Worm (Caenorhabditis elegans) whole organism, early embryonic: Measurements from ENCODE around the gene T16H12.3.

ENCODE experiments used
- F13C5.2 ChIP-seq: sonication (generic microtip); optimal IDR thresholded peaks from 2 replicates; lab custom pipeline; 2017; ENCODE audit warnings: mild to moderate bottlenecking, missing genetic modification characterization, inconsistent platforms, missing compliant biosample characterization
- aly-1 ChIP-seq: sonication (generic microtip); optimal IDR thresholded peaks from 2 replicates; lab custom pipeline; 2016; ENCODE audit warnings: missing genetic modification characterization, missing compliant biosample characterization
- ama-1 ChIP-seq: fragments of 150-350 bp; optimal IDR thresholded peaks from 2 replicates; lab custom pipeline; 2014
- ceh-13 ChIP-seq: fragments of 200-800 bp; sonication (Bioruptor generic); optimal IDR thresholded peaks from 2 replicates; lab custom pipeline; 2018; ENCODE audit warnings: mild to moderate bottlenecking, missing genetic modification characterization, missing compliant biosample characterization
- ets-7 ChIP-seq: sonication (generic microtip); optimal IDR thresholded peaks from 2 replicates; lab custom pipeline; 2016; ENCODE audit warnings: missing genotype, missing genetic modification characterization, missing compliant biosample characterization
- hmbx-1 ChIP-seq: sonication (generic microtip); optimal IDR thresholded peaks from 2 replicates; lab custom pipeline; 2016; ENCODE audit warnings: mild to moderate bottlenecking, missing genetic modification characterization, missing compliant biosample characterization
- hmg-4 ChIP-seq: fragments of 200-800 bp; sonication (Bioruptor generic); optimal IDR thresholded peaks from 2 replicates; lab custom pipeline; 2018; ENCODE audit warnings: mild to moderate bottlenecking, missing genetic modification characterization, missing compliant biosample characterization
- hnd-1 ChIP-seq: sonication (generic microtip); optimal IDR thresholded peaks from 2 replicates; lab custom pipeline; 2016; ENCODE audit warnings: missing genetic modification characterization, missing compliant biosample characterization
- pes-1 ChIP-seq: fragments of 200-800 bp; sonication (Bioruptor generic); IDR thresholded peaks from 2 replicates; pipeline ENCODE4 v1.3.6; 2022; ENCODE audit warnings: missing genetic modification reagents, missing genetic modification characterization, missing compliant biosample characterization
- tbx-11 ChIP-seq: fragments of 200-800 bp; sonication (Bioruptor generic); IDR thresholded peaks from 2 replicates; pipeline ENCODE4 v1.3.6; 2022; ENCODE audit warnings: missing genetic modification characterization, missing compliant biosample characterization
- tbx-37 ChIP-seq: fragments of 200-800 bp; sonication (Bioruptor generic); conservative IDR thresholded peaks from 2 replicates; pipeline ENCODE4 v1.3.6; 2022; ENCODE audit warnings: missing genetic modification reagents, missing genetic modification characterization, missing compliant biosample characterization
- tra-4 ChIP-seq: sonication (generic microtip); optimal IDR thresholded peaks from 2 replicates; lab custom pipeline; 2017; ENCODE audit warnings: missing genetic modification characterization, missing compliant biosample characterization

ce11 chrIII:10094538-10094937 lies 11.4 kb upstream of the T16H12.3 start:
- TF ChIP-seq tra-4 (tag; lab: Kevin White, UChicago) (no peak), ama-1 (lab: Kevin White, UChicago) (no peak), F13C5.2 (peak; percentile 23), ceh-13 (GFP tag; lab: Kevin White, UChicago) (no peak), hmbx-1 (tag; lab: Kevin White, UChicago) (no peak), pes-1 (GFP tag; lab: Robert Waterston, UW) (no peak), hmg-4 (GFP tag; lab: Kevin White, UChicago) (peak; percentile 91), hnd-1 (tag; lab: Kevin White, UChicago) (no peak), ets-7 (tag; lab: Kevin White, UChicago) (no peak), aly-1 (tag; lab: Kevin White, UChicago) (peak; percentile 52), tbx-37 (no peak), tbx-11 (GFP tag; lab: Robert Waterston, UW) (no peak)
